Worm (Caenorhabditis elegans) whole organism, L1 larva: Measurements from ENCODE around the gene tbc-19.

Experiments
- ama-1 ChIP-seq: fragments of 150-350 bp; optimal IDR thresholded peaks from 2 replicates; lab custom pipeline; 2014
- fos-1 ChIP-seq: fragments of 150-350 bp; optimal IDR thresholded peaks from 2 replicates; lab custom pipeline; 2014; ENCODE audit warnings: missing biosample characterization, missing genetic modification characterization
- isw-1 ChIP-seq: fragments of 200-800 bp; sonication (Bioruptor generic); IDR thresholded peaks from 2 replicates; pipeline ENCODE4 v1.3.6; 2022; ENCODE audit warnings: missing genetic modification characterization, missing compliant biosample characterization
- nhr-237 ChIP-seq: fragments of 150-350 bp; optimal IDR thresholded peaks from 2 replicates; lab custom pipeline; 2014; ENCODE audit warnings: missing biosample characterization, missing genetic modification characterization

ce11 chrX:14044362-14044761 lies 32.0 kb upstream of the tbc-19 start:
- no peak for TF ChIP-seq ama-1
- no peak for TF ChIP-seq isw-1 (GFP tag; lab: Robert Waterston, UW)
- TF ChIP-seq fos-1 (tag; lab: Kevin White, UChicago), result no peak
- TF ChIP-seq nhr-237 (tag; lab: Kevin White, UChicago), result no peak
